Worm (Caenorhabditis elegans) whole organism, midembryonic: Measurements from ENCODE around the gene srap-1.

Source experiments
- flt-1 ChIP-seq: fragments of 200-800 bp; sonication (Bioruptor generic); IDR thresholded peaks from 2 replicates; pipeline ENCODE4 v1.3.6; 2022; ENCODE audit warnings: missing genetic modification characterization, missing compliant biosample characterization
- klf-2 ChIP-seq: fragments of 200-800 bp; sonication (Bioruptor generic); conservative IDR thresholded peaks from 2 replicates; pipeline ENCODE4 v1.3.6; 2022; ENCODE audit warnings: missing genetic modification reagents, missing genetic modification characterization, missing compliant biosample characterization
- med-1 ChIP-seq: sonication (generic microtip); optimal IDR thresholded peaks from 2 replicates; lab custom pipeline; 2017; ENCODE audit warnings: missing genetic modification characterization, mild to moderate bottlenecking, missing compliant biosample characterization, antibody characterized with exemption, missing genetic modification reagents; ENCODE audit not compliant: insufficient read depth
- ref-1 ChIP-seq: fragments of 200-800 bp; sonication (Bioruptor generic); conservative IDR thresholded peaks from 2 replicates; pipeline ENCODE4 v1.3.6; 2022; ENCODE audit warnings: missing genetic modification reagents, missing genetic modification characterization, missing compliant biosample characterization

DNA sequence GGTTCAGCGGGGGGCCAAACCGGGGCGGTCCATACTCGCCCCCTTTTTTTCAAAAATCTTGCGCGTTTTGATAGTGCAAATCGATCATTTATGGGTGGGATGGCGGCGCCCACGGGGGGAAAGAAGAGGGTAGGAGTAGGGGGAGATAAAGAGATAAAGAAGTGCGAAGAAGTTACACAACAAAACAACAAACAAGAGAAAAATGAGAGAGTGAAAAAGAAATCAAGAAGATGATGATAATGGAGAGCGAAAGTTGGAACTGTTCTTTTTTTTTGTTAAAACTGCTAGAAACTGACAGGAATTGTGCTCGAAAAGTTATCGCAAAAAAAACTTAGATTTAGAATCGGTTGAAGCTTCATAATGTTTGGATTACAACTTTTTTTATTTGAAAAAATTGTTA lies 40.6 kb upstream of the srap-1 start, which contains the start of gene ptr-13:
- TF ChIP-seq med-1 (no peak), klf-2 (GFP tag; lab: Robert Waterston, UW) (no peak), flt-1 (GFP tag; lab: Robert Waterston, UW) (no peak), ref-1 (no peak)
